Worm (Caenorhabditis elegans) whole organism, L2 larva: ENCODE results near the gene C06G3.3.

ENCODE experiments used
- F13H6.1 ChIP-seq: sonication (generic microtip); optimal IDR thresholded peaks from 2 replicates; lab custom pipeline; 2016; ENCODE audit warnings: missing genetic modification characterization, missing compliant biosample characterization
- Y55F3AM.14 ChIP-seq: fragments of 200-800 bp; sonication (Bioruptor generic); optimal IDR thresholded peaks from 2 replicates; lab custom pipeline; 2018; ENCODE audit warnings: mild to moderate bottlenecking, missing genetic modification characterization, missing compliant biosample characterization
- alr-1 ChIP-seq: fragments of 150-350 bp; optimal IDR thresholded peaks from 2 replicates; lab custom pipeline; 2014; ENCODE audit warnings: missing biosample characterization, missing genetic modification characterization
- ama-1 ChIP-seq: fragments of 150-350 bp; optimal IDR thresholded peaks from 2 replicates; lab custom pipeline; 2018; ENCODE audit warnings: inconsistent platforms
- blmp-1 ChIP-seq: sonication (generic microtip); optimal IDR thresholded peaks from 2 replicates; lab custom pipeline; 2017; ENCODE audit warnings: missing genetic modification characterization, mild to moderate bottlenecking, missing compliant biosample characterization, antibody characterized with exemption, moderate library complexity; ENCODE audit not compliant: insufficient read depth
- ceh-16 ChIP-seq: fragments of 150-350 bp; optimal IDR thresholded peaks from 2 replicates; lab custom pipeline; 2014; ENCODE audit warnings: missing biosample characterization, missing genetic modification characterization
- ceh-82 ChIP-seq: fragments of 150-350 bp; optimal IDR thresholded peaks from 2 replicates; lab custom pipeline; 2014; ENCODE audit warnings: missing biosample characterization, missing genetic modification characterization
- crh-2 ChIP-seq: sonication (generic microtip); optimal IDR thresholded peaks from 2 replicates; lab custom pipeline; 2017; ENCODE audit warnings: missing biosample characterization, missing genetic modification characterization
- dmd-4 ChIP-seq: sonication (generic microtip); optimal IDR thresholded peaks from 2 replicates; lab custom pipeline; 2017; ENCODE audit warnings: missing biosample characterization, missing genetic modification characterization
- egl-27 ChIP-seq: sonication (generic microtip); optimal IDR thresholded peaks from 3 replicates; lab custom pipeline; 2017; ENCODE audit warnings: missing biosample characterization, missing genetic modification reagents, missing genetic modification characterization
- elt-1 ChIP-seq: fragments of 150-350 bp; optimal IDR thresholded peaks from 2 replicates; lab custom pipeline; 2014; ENCODE audit warnings: missing biosample characterization, missing genetic modification characterization
- elt-3 ChIP-seq: sonication (generic microtip); optimal IDR thresholded peaks from 2 replicates; lab custom pipeline; 2017; ENCODE audit warnings: missing biosample characterization, missing genetic modification characterization
- fos-1 ChIP-seq: fragments of 150-350 bp; optimal IDR thresholded peaks from 2 replicates; lab custom pipeline; 2014; ENCODE audit warnings: missing biosample characterization, missing genetic modification characterization
- gmeb-1 ChIP-seq: fragments of 150-350 bp; optimal IDR thresholded peaks from 2 replicates; lab custom pipeline; 2014; ENCODE audit warnings: missing biosample characterization, missing genetic modification characterization
- lin-13 ChIP-seq: fragments of 150-350 bp; optimal IDR thresholded peaks from 2 replicates; lab custom pipeline; 2014; ENCODE audit warnings: missing biosample characterization, missing genetic modification reagents, missing genetic modification characterization
- lin-39 ChIP-seq: fragments of 150-350 bp; optimal IDR thresholded peaks from 2 replicates; lab custom pipeline; 2014; ENCODE audit warnings: missing biosample characterization, missing genetic modification reagents, missing genetic modification characterization
- lsy-2 ChIP-seq, 2 experiments: fragments of 150-350 bp in 1 of 2; sonication (generic microtip) in 1 of 2; optimal IDR thresholded peaks; 2 replicates each; lab custom pipeline; 2014 to 2017; ENCODE audit warnings: missing biosample characterization in 2 of 2, missing genetic modification characterization in 2 of 2
- mab-5 ChIP-seq: fragments of 150-350 bp; optimal IDR thresholded peaks from 2 replicates; lab custom pipeline; 2014; ENCODE audit warnings: missing biosample characterization, missing genetic modification characterization
- mbf-1 ChIP-seq: sonication (generic microtip); optimal IDR thresholded peaks from 2 replicates; lab custom pipeline; 2017; ENCODE audit warnings: missing biosample characterization, missing genetic modification characterization
- mdl-1 ChIP-seq, 2 experiments: fragments of 150-350 bp in 1 of 2; sonication (generic microtip) in 1 of 2; optimal IDR thresholded peaks; 2 replicates each; lab custom pipeline; 2017; ENCODE audit warnings: missing biosample characterization in 2 of 2, missing genetic modification characterization in 2 of 2
- nhr-10 ChIP-seq: sonication (generic microtip); optimal IDR thresholded peaks from 2 replicates; lab custom pipeline; 2017; ENCODE audit warnings: missing biosample characterization, missing genetic modification characterization
- nhr-12 ChIP-seq: fragments of 150-350 bp; optimal IDR thresholded peaks from 2 replicates; lab custom pipeline; 2014; ENCODE audit warnings: missing biosample characterization, missing genetic modification characterization
- nhr-129 ChIP-seq: fragments of 150-350 bp; optimal IDR thresholded peaks from 2 replicates; lab custom pipeline; 2014; ENCODE audit warnings: missing biosample characterization, missing genetic modification characterization
- nhr-21 ChIP-seq: fragments of 150-350 bp; optimal IDR thresholded peaks from 2 replicates; lab custom pipeline; 2014; ENCODE audit warnings: missing biosample characterization, missing genetic modification characterization
- nhr-23 ChIP-seq: fragments of 150-350 bp; optimal IDR thresholded peaks from 2 replicates; lab custom pipeline; 2014; ENCODE audit warnings: missing biosample characterization, missing genetic modification reagents, missing genetic modification characterization
- nhr-237 ChIP-seq: fragments of 150-350 bp; optimal IDR thresholded peaks from 2 replicates; lab custom pipeline; 2014; ENCODE audit warnings: missing biosample characterization, missing genetic modification characterization
- nhr-6 ChIP-seq: fragments of 150-350 bp; optimal IDR thresholded peaks from 2 replicates; lab custom pipeline; 2014; ENCODE audit warnings: missing biosample characterization, missing genetic modification characterization
- sem-4 ChIP-seq: fragments of 150-350 bp; optimal IDR thresholded peaks from 2 replicates; lab custom pipeline; 2014; ENCODE audit warnings: missing biosample characterization, missing genetic modification reagents, missing genetic modification characterization
- skn-1 ChIP-seq: sonication (generic microtip); optimal IDR thresholded peaks from 2 replicates; lab custom pipeline; 2017; ENCODE audit warnings: missing biosample characterization, missing genetic modification characterization
- sma-3 ChIP-seq: sonication (generic microtip); optimal IDR thresholded peaks from 2 replicates; lab custom pipeline; 2016; ENCODE audit warnings: missing genetic modification reagents, missing genetic modification characterization, missing compliant biosample characterization
- sma-9 ChIP-seq, 2 experiments: fragments of 150-350 bp in 1 of 2; sonication (generic microtip) in 1 of 2; optimal IDR thresholded peaks; 2 replicates each; lab custom pipeline; 2014 to 2016; ENCODE audit warnings: missing genetic modification characterization in 2 of 2, mild to moderate bottlenecking in 1 of 2, missing biosample characterization in 1 of 2, missing compliant biosample characterization in 1 of 2, missing genetic modification reagents in 1 of 2, moderate library complexity in 1 of 2
- unc-55 ChIP-seq: fragments of 150-350 bp; sonication (generic microtip); optimal IDR thresholded peaks from 3 replicates; lab custom pipeline; 2014; ENCODE audit warnings: missing biosample characterization, missing genetic modification reagents, missing genetic modification characterization
- ztf-4 ChIP-seq: fragments of 150-350 bp; optimal IDR thresholded peaks from 2 replicates; lab custom pipeline; 2014; ENCODE audit warnings: missing biosample characterization, missing genetic modification characterization

The C06G3.3 gene

ce11 chrIV:7065022-7065421 is 29.1 kb downstream of the C06G3.3 start, which contains the start of gene Y43B11AL.1:
Gene Y43B11AL.1, plus strand, starts transcription at chrIV:7065322.
- TF ChIP-seq lin-39 (tag; lab: Kevin White, UChicago) (no peak), ceh-16 (tag; lab: Kevin White, UChicago) (no peak), nhr-12 (tag; lab: Kevin White, UChicago) (no peak), dmd-4 (tag; lab: Kevin White, UChicago) (no peak), skn-1 (tag; lab: Kevin White, UChicago) (no peak), gmeb-1 (tag; lab: Kevin White, UChicago) (no peak)
- TF ChIP-seq, all 48 proteins: peak for 0

DNA sequence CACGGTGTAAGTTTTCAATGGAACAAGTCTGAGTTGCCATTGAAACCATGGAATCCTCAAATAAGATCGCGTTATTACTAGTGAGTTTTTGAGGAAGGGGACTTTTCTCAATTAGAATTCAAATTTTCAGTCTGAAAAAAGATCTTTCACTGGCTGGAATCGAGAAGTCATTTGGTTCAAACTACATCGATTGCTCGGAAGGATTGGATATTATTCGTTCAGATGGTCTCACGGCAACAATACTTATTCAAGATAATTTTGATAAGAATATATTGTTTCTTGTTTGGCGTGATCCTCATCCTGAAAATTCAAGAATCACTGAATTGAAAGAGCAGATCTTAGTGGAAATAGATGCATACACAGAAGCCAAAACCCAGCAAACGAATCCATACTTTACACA is 31.5 kb downstream of the C06G3.3 start:
- TF ChIP-seq sma-3 (GFP tag; lab: Kevin White, UChicago) (no peak), egl-27 (no peak), mbf-1 (tag; lab: Kevin White, UChicago) (no peak), nhr-6 (tag; lab: Kevin White, UChicago) (no peak), alr-1 (tag; lab: Kevin White, UChicago) (no peak), nhr-12 (tag; lab: Kevin White, UChicago) (no peak), nhr-129 (no peak), ceh-16 (tag; lab: Kevin White, UChicago) (no peak), skn-1 (tag; lab: Kevin White, UChicago) (no peak), gmeb-1 (tag; lab: Kevin White, UChicago) (no peak), nhr-237 (no peak), nhr-21 (tag; lab: Kevin White, UChicago) (no peak), crh-2 (no peak), nhr-23 (tag; lab: Kevin White, UChicago) (no peak), mab-5 (tag; lab: Kevin White, UChicago) (no peak), lsy-2 (tag; optimal IDR thresholded peaks at IDR 0.05; lab: Kevin White, UChicago) (no peak), ztf-4 (tag; lab: Kevin White, UChicago) (no peak), ceh-82 (tag; lab: Kevin White, UChicago) (no peak), blmp-1 (tag; lab: Kevin White, UChicago) (no peak)

DNA sequence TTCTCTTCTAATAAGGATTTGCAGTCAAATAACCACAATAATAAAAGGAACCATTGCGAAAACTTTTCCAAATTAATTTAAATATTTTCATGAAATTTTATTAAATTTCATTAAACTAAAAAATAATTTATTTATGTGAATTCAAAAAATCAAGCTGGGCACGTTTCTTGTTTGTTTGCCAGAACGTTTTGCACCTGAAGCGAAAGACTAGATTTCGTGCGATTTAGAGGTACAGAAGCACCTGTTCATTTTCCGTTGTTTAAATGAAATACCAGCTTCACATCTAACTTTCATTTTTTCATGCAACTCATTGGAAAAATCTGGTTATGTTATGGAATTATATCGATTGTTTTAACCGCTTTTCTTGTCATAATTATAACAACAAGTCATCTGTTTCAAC is 36.2 kb downstream of the C06G3.3 start, which contains the start of gene srg-48:
TSS of gene srg-48 (plus strand) at position 301 of the 400 bp plus-strand sequence.
- TF ChIP-seq nhr-10 (tag; lab: Kevin White, UChicago) (no peak), sem-4 (tag; lab: Kevin White, UChicago) (no peak), nhr-21 (tag; lab: Kevin White, UChicago) (no peak), gmeb-1 (tag; lab: Kevin White, UChicago) (no peak), unc-55 (GFP tag; lab: Kevin White, UChicago) (no peak), nhr-12 (tag; lab: Kevin White, UChicago) (no peak), ceh-16 (tag; lab: Kevin White, UChicago) (no peak), elt-3 (tag; lab: Kevin White, UChicago) (no peak), lin-39 (tag; lab: Kevin White, UChicago) (no peak), elt-1 (tag; lab: Kevin White, UChicago) (no peak), crh-2 (no peak), ztf-4 (tag; lab: Kevin White, UChicago) (no peak), blmp-1 (tag; lab: Kevin White, UChicago) (no peak), fos-1 (no peak), nhr-6 (tag; lab: Kevin White, UChicago) (no peak), mdl-1 (tag; optimal IDR thresholded peaks at IDR 0.05; lab: Kevin White, UChicago) (no peak), Y55F3AM.14 (no peak)

DNA sequence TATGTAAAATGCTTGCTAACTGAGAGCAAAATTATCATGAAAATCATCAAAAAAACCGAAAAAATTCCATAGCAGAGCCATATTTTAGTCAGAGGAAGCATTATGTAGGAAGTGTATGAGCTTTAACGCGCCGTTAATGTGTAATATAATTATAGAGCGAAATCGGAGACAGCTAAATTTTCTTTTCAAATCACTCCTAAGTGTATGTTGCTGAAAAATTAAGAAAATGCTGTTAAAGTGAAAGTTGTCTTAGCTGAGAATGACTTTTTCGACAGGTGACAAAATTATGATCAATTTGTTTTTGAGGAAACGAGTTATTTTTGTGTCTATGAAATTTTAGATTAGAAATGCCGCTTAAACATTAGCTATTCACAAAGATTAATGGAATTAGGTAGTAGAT is 39.1 kb downstream of the C06G3.3 start, which contains the start of gene srg-50:
TSS of gene srg-50 (minus strand) at position 101 of the 400 bp plus-strand sequence.
- no peak for TF ChIP-seq unc-55 (GFP tag; lab: Kevin White, UChicago)
- TF ChIP-seq alr-1 (tag; lab: Kevin White, UChicago), result no peak
- TF ChIP-seq F13H6.1 (tag; lab: Kevin White, UChicago), result no peak
- no peak for TF ChIP-seq sma-3 (GFP tag; lab: Kevin White, UChicago)
- no peak for TF ChIP-seq ceh-82 (tag; lab: Kevin White, UChicago)
- TF ChIP-seq mbf-1 (tag; lab: Kevin White, UChicago), result no peak
- TF ChIP-seq nhr-129, result no peak

ce11 chrIV:7081214-7081613 is 45.3 kb downstream of the C06G3.3 start, which contains the start of gene Y43B11AR.1:
Gene Y43B11AR.1, plus strand, starts transcription at chrIV:7081514.
- TF ChIP-seq F13H6.1 (tag; lab: Kevin White, UChicago) (no peak), sem-4 (tag; lab: Kevin White, UChicago) (no peak), ama-1 (lab: Kevin White, UChicago) (no peak), nhr-23 (tag; lab: Kevin White, UChicago) (no peak), skn-1 (tag; lab: Kevin White, UChicago) (no peak), nhr-237 (no peak), sma-9 (GFP tag; optimal IDR thresholded peaks at IDR 0.05; lab: Kevin White, UChicago) (no peak), sma-9 (tag; optimal IDR thresholded peaks at IDR 0.05; lab: Kevin White, UChicago) (no peak), lin-13 (GFP tag; lab: Kevin White, UChicago) (no peak), gmeb-1 (tag; lab: Kevin White, UChicago) (no peak), mdl-1 (tag; optimal IDR thresholded peaks at IDR 0.05; lab: Kevin White, UChicago) (no peak)
- TF ChIP-seq, all 48 proteins: peak for 0
